Fruit fly (Drosophila melanogaster) whole organism, prepupa: Measurements from ENCODE around the gene run.
"Not testable (repeated sequence)": the region's sequence is repeated elsewhere in the genome, so short reads cannot be mapped to it uniquely, and the experiment has no call there.

Experiments used
- CG10669 ChIP-seq: fragments of 200-800 bp; sonication (Bioruptor generic); optimal IDR thresholded peaks from 3 replicates; lab custom pipeline; 2018; ENCODE audit warnings: missing biosample characterization, mild to moderate bottlenecking, missing genetic modification characterization, moderate library complexity
- CG15336 ChIP-seq: fragments of 200-800 bp; sonication (Bioruptor generic); IDR thresholded peaks from 2 replicates; pipeline ENCODE4 v1.3.6; 2022; ENCODE audit warnings: missing biosample characterization, missing genetic modification characterization
- CG16779 ChIP-seq: fragments of 200-800 bp; sonication (Bioruptor generic); optimal IDR thresholded peaks from 3 replicates; lab custom pipeline; 2017; ENCODE audit warnings: missing biosample characterization, mild to moderate bottlenecking, missing genetic modification characterization
- CG4318 ChIP-seq: fragments of 200-800 bp; sonication (Bioruptor generic); optimal IDR thresholded peaks from 3 replicates; lab custom pipeline; 2017; ENCODE audit warnings: missing biosample characterization, mild to moderate bottlenecking, missing genetic modification characterization
- CG6276 ChIP-seq: fragments of 200-800 bp; sonication (Bioruptor generic); optimal IDR thresholded peaks from 2 replicates; lab custom pipeline; 2017; ENCODE audit warnings: missing biosample characterization, mild to moderate bottlenecking, missing genetic modification characterization
- CG6792 ChIP-seq: fragments of 200-800 bp; sonication (Bioruptor generic); optimal IDR thresholded peaks from 3 replicates; lab custom pipeline; 2016; ENCODE audit warnings: missing biosample characterization, missing genetic modification characterization
- CG6808 ChIP-seq: fragments of 200-800 bp; sonication (Bioruptor generic); optimal IDR thresholded peaks from 3 replicates; lab custom pipeline; 2017; ENCODE audit warnings: missing biosample characterization, missing genetic modification characterization, mild to moderate bottlenecking, moderate library complexity, missing genetic modification reagents
- CG8119 ChIP-seq: fragments of 200-800 bp; sonication (Bioruptor generic); IDR thresholded peaks from 3 replicates; pipeline ENCODE4 v1.3.6; 2022; ENCODE audit warnings: missing biosample characterization, missing genetic modification characterization
- CG8319 ChIP-seq: fragments of 200-800 bp; sonication (Bioruptor generic); optimal IDR thresholded peaks from 3 replicates; lab custom pipeline; 2016; ENCODE audit warnings: missing biosample characterization, missing genetic modification characterization
- Eip78C ChIP-seq: fragments of 200-800 bp; sonication (Bioruptor generic); peaks from one replicate; lab custom pipeline; 2016; ENCODE audit warnings: missing biosample characterization, missing genetic modification characterization
- Ets96B ChIP-seq: fragments of 200-800 bp; optimal IDR thresholded peaks from 2 replicates; lab custom pipeline; 2019; ENCODE audit warnings: missing biosample characterization, mild to moderate bottlenecking, missing genetic modification characterization, moderate library complexity
- Hr38 ChIP-seq: sonication (Bioruptor generic); optimal IDR thresholded peaks from 2 replicates; lab custom pipeline; 2016; ENCODE audit warnings: missing biosample characterization, missing genetic modification characterization
- Hr39 ChIP-seq: fragments of 200-800 bp; sonication (Bioruptor generic); optimal IDR thresholded peaks from 2 replicates; lab custom pipeline; 2016; ENCODE audit warnings: missing biosample characterization, missing genetic modification characterization
- Sox102F ChIP-seq: fragments of 200-800 bp; sonication (Bioruptor generic); optimal IDR thresholded peaks from 2 replicates; lab custom pipeline; 2016; ENCODE audit warnings: missing biosample characterization, mild to moderate bottlenecking, missing genetic modification characterization
- Sox14 ChIP-seq: fragments of 200-800 bp; sonication (Bioruptor generic); optimal IDR thresholded peaks from 3 replicates; lab custom pipeline; 2016; ENCODE audit warnings: missing biosample characterization, missing genetic modification characterization
- acj6 ChIP-seq: fragments of 200-800 bp; sonication (Bioruptor generic); optimal IDR thresholded peaks from 3 replicates; lab custom pipeline; 2016; ENCODE audit warnings: missing biosample characterization, missing genetic modification characterization
- dac ChIP-seq: fragments of 200-800 bp; sonication (Bioruptor generic); optimal IDR thresholded peaks from 2 replicates; lab custom pipeline; 2017; ENCODE audit warnings: missing biosample characterization, mild to moderate bottlenecking, missing genetic modification characterization
- eg ChIP-seq: fragments of 200-800 bp; sonication (Bioruptor generic); IDR thresholded peaks from 3 replicates; pipeline ENCODE4 v1.3.6; 2022; ENCODE audit warnings: missing biosample characterization, missing genetic modification characterization
- esn ChIP-seq: fragments of 200-800 bp; sonication (Bioruptor generic); optimal IDR thresholded peaks from 2 replicates; lab custom pipeline; 2016; ENCODE audit warnings: missing biosample characterization, mild to moderate bottlenecking, missing genetic modification characterization, moderate library complexity
- fd59A ChIP-seq: fragments of 200-800 bp; sonication (Bioruptor generic); optimal IDR thresholded peaks from 2 replicates; lab custom pipeline; 2017; ENCODE audit warnings: missing biosample characterization, mild to moderate bottlenecking, missing genetic modification characterization, missing genetic modification reagents
- fd85E ChIP-seq: fragments of 200-800 bp; sonication (Bioruptor generic); optimal IDR thresholded peaks from 3 replicates; lab custom pipeline; 2016; ENCODE audit warnings: missing biosample characterization, missing genetic modification characterization
- fkh ChIP-seq: fragments of 200-800 bp; sonication (Bioruptor generic); optimal IDR thresholded peaks from 3 replicates; lab custom pipeline; 2017; ENCODE audit warnings: missing biosample characterization, mild to moderate bottlenecking, missing genetic modification characterization, moderate library complexity
- net ChIP-seq: fragments of 200-800 bp; sonication (Bioruptor generic); optimal IDR thresholded peaks from 3 replicates; lab custom pipeline; 2016; ENCODE audit warnings: missing biosample characterization, missing genetic modification characterization
- pdm3 ChIP-seq: fragments of 200-800 bp; sonication (Bioruptor generic); optimal IDR thresholded peaks from 3 replicates; lab custom pipeline; 2016; ENCODE audit warnings: missing biosample characterization, missing genetic modification characterization
- salr ChIP-seq, 2 experiments: fragments of 200-800 bp; sonication (Bioruptor generic); optimal IDR thresholded peaks; 3 replicates each; lab custom pipeline; 2016 to 2018; ENCODE audit warnings: missing biosample characterization in 2 of 2, missing genetic modification characterization in 2 of 2, mild to moderate bottlenecking in 1 of 2
- svp ChIP-seq: fragments of 200-800 bp; sonication (Bioruptor generic); peaks from one replicate; lab custom pipeline; 2016; ENCODE audit warnings: missing biosample characterization, missing genetic modification characterization

The run gene

DNA sequence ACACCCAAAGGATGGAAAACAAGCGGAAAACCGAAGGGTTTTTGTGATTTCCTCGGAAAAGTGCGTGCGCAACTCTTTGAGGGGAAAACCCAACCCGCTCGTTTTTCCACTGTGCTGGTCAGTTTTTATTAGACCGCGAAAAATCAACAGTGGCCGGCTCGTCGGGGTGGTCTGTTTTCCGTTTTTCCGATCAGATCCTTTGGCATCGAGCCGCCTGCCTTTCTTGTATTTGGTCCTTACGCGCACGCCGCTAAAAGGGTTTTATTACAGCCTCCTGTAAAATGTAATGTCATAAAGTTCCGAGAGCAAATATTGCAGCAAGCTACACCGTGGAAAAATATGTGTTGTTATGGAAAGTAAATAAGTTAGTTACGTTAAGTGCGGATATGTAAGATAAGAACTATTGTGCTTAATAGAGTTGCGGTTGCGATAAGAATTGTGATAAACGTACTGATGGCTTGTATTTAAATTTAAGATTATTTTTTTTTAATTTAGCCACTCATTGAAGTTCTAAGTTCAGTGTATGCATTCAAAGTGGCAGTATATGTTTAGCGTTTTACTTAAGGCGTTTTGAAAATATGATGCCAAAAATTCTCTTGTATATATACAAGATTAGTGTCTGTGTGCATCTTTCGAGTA is 27.4 kb upstream of the run start:
- no peak for TF ChIP-seq salr (GFP tag; optimal IDR thresholded peaks at IDR 0.05; lab: Kevin White, UChicago)
- TF ChIP-seq CG6276 (GFP tag; lab: Kevin White, UChicago) = no peak
- TF ChIP-seq Eip78C = peak; percentile 25
- TF ChIP-seq svp = peak; percentile 46

dm6 chrX:20666356-20666755 is 24.1 kb upstream of the run start:
- TF ChIP-seq CG4318 (GFP tag; lab: Kevin White, UChicago) (no peak), CG6808 (no peak), net (no peak), Eip78C (no peak)

- TF ChIP-seq CG6792, Hr38, CG4318 (GFP tag; lab: Kevin White, UChicago): not testable (repeated sequence)
These were observed 13.5 kb upstream of the run start, which contains the start of gene hydra for dm6 chrX:20676963-20677362. hydra (minus strand) TSS chrX:20677063.

- TF ChIP-seq CG8119 (no peak), Sox102F (no peak), Ets96B (tag; lab: Kevin White, UChicago) (no peak), CG16779 (tag; lab: Kevin White, UChicago) (no peak), pdm3 (GFP tag; lab: Kevin White, UChicago) (no peak), fd59A (no peak), CG6792 (GFP tag; lab: Kevin White, UChicago) (no peak), Hr39 (GFP tag; lab: Kevin White, UChicago) (no peak), fkh (GFP tag; lab: Kevin White, UChicago) (no peak), CG15336 (GFP tag; lab: Robert Waterston, UW) (no peak), eg (GFP tag; lab: Robert Waterston, UW) (no peak), net (no peak), Eip78C (no peak), dac (GFP tag; lab: Kevin White, UChicago) (no peak)
These were observed 10.1 kb upstream of the run start for dm6 chrX:20680407-20680806.

dm6 chrX:20687252-20687651 is 3.2 kb upstream of the run start:
- no peak for TF ChIP-seq Sox14 (GFP tag; lab: Kevin White, UChicago)
- TF ChIP-seq CG10669 (GFP tag; lab: Kevin White, UChicago) = no peak
- no peak for TF ChIP-seq esn
- TF ChIP-seq, all 60 proteins: peak for 0

dm6 chrX:20689504-20689903 is 966 bp upstream of the run start:
- TF ChIP-seq salr (GFP tag; optimal IDR thresholded peaks at IDR 0.05; lab: Kevin White, UChicago) = no peak
- no peak for TF ChIP-seq CG8319 (GFP tag; lab: Kevin White, UChicago)
- TF ChIP-seq acj6 = no peak
- 0 out of 3 replicates have a peak, but pooled peaks have one; percentile 20 for TF ChIP-seq eg (GFP tag; lab: Robert Waterston, UW)

- TF ChIP-seq Sox14 (GFP tag; lab: Kevin White, UChicago) (no peak), fd85E (GFP tag; lab: Kevin White, UChicago) (no peak)
- TF ChIP-seq, all 60 proteins: peak for 0
These were observed 743 bp downstream of the run start for dm6 chrX:20691213-20691612.
